Worm (Caenorhabditis elegans): Measurements from ENCODE around the gene srbc-82.

DNA sequence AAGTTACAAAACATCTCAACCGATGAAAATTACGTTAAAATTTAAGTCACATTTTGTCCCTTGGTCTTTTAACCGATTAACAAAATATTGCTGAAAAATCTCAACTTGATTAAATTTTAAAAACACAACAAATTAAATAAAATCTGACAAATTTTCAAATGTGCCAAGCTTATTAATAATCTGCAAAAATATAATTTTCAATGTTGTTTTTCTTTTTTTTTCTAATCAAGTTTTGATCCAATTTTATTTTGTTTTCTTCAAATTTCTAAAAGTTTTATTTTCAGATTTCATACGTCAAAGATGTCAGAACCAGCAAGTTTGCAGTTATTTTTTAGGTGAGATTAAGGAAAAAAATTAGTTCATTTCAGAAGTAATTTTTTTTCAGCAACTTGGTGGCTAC lies 36.0 kb downstream of the srbc-82 start, which contains the start of gene srw-87:
- no peak for TF ChIP-seq him-1 (tag; optimal IDR thresholded peaks at IDR 0.05)
- TF ChIP-seq W03F9.2 (tag; optimal IDR thresholded peaks at IDR 0.05), result no peak

All from whole organism, L4/young adult.